Fruit fly (Drosophila melanogaster) whole organism, embryonic: Measurements from ENCODE around the gene lbl.

ENCODE experiments used
- CG10959 ChIP-seq: fragments of 200-800 bp; sonication (Bioruptor generic); IDR thresholded peaks from 2 replicates; pipeline ENCODE4 v1.3.6; 2022; ENCODE audit warnings: missing biosample characterization, missing genetic modification characterization
- CG11085 ChIP-seq: fragments of 200-800 bp; sonication (Bioruptor generic); IDR thresholded peaks from 2 replicates; pipeline ENCODE4 v1.3.6; 2022; ENCODE audit warnings: missing biosample characterization, missing genetic modification characterization
- CG1647 ChIP-seq: fragments of 200-800 bp; sonication (Bioruptor generic); optimal IDR thresholded peaks from 3 replicates; lab custom pipeline; 2016; ENCODE audit warnings: missing biosample characterization, missing genetic modification characterization

dm6 chr3R:21456774-21457173, 22.8 kb upstream of the lbl start:
- no peak for TF ChIP-seq CG1647 (GFP tag; lab: Kevin White, UChicago)
- TF ChIP-seq CG11085 (GFP tag; lab: Robert Waterston, UW): no peak
- no peak for TF ChIP-seq CG10959 (GFP tag; lab: Robert Waterston, UW)
